Worm (Caenorhabditis elegans) whole organism, late embryonic: ENCODE data around the gene srg-23.

Experiments
- ama-1 ChIP-seq: fragments of 150-350 bp; optimal IDR thresholded peaks from 2 replicates; lab custom pipeline; 2014
- ceh-18 ChIP-seq: sonication (generic microtip); optimal IDR thresholded peaks from 2 replicates; lab custom pipeline; 2016; ENCODE audit warnings: missing genetic modification characterization, missing compliant biosample characterization
- madf-2 ChIP-seq: sonication (generic microtip); optimal IDR thresholded peaks from 2 replicates; lab custom pipeline; 2017; ENCODE audit warnings: missing genetic modification characterization, missing compliant biosample characterization
- rnt-1 ChIP-seq: sonication (generic microtip); optimal IDR thresholded peaks from 2 replicates; lab custom pipeline; 2016; ENCODE audit warnings: missing genetic modification characterization, missing compliant biosample characterization
- sox-4 ChIP-seq: sonication (generic microtip); optimal IDR thresholded peaks from 2 replicates; lab custom pipeline; 2017; ENCODE audit warnings: mild to moderate bottlenecking, missing genetic modification characterization, inconsistent platforms, missing compliant biosample characterization
- unc-55 ChIP-seq: sonication (generic microtip); optimal IDR thresholded peaks from 2 replicates; lab custom pipeline; 2017; ENCODE audit warnings: missing biosample characterization, missing genetic modification reagents, missing genetic modification characterization

DNA sequence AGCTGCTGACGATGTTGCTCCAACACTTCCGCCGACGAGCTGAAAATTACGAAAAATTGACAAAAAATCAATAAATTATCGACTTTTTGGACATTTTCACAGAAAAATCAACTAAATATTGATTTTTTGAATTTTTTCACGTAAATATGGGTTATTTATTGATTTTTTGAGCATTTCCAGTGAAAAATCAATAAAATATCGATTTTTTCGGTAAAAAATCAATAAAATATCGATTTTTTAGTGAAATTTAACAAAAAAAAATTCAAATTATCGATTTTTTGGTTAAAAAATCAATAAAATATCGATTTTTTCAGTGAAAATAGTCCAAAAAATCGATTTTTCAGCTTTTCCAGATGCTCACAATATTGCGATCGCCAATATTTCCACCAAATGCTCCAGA is 25.8 kb downstream of the srg-23 start:
- TF ChIP-seq madf-2 (tag; lab: Kevin White, UChicago) (no peak), ama-1 (lab: Kevin White, UChicago) (no peak), sox-4 (tag; lab: Kevin White, UChicago) (no peak), ceh-18 (tag; lab: Kevin White, UChicago) (no peak), rnt-1 (tag; lab: Kevin White, UChicago) (no peak), unc-55 (no peak)
